Worm (Caenorhabditis elegans) whole organism, L4 larva: ENCODE data around the gene Y73C8B.1.

Experiments
- nhr-6 ChIP-seq: fragments of 150-350 bp; optimal IDR thresholded peaks from 2 replicates; lab custom pipeline; 2014; ENCODE audit warnings: missing biosample characterization, missing genetic modification characterization
- nhr-77 ChIP-seq: fragments of 150-350 bp; optimal IDR thresholded peaks from 2 replicates; lab custom pipeline; 2014; ENCODE audit warnings: missing biosample characterization, missing genetic modification characterization

- TF ChIP-seq nhr-77 (tag; lab: Kevin White, UChicago) (no peak), nhr-6 (tag; lab: Kevin White, UChicago) (no peak)
Observed at ce11 chrV:3171625-3172024, 25.1 kb downstream of the Y73C8B.1 start.
